Worm (Caenorhabditis elegans) whole organism, young adult: ENCODE measurements around the gene ints-7.
A peak's percentile ranks its signal among the peaks of the same experiment; 100 is the strongest.

Source experiments
- B0336.3 ChIP-seq: fragments of 200-800 bp; sonication (Bioruptor generic); IDR thresholded peaks from 2 replicates; pipeline ENCODE4 v1.3.6; 2022; ENCODE audit warnings: missing genetic modification characterization, missing compliant biosample characterization
- C17E4.6 ChIP-seq: fragments of 200-800 bp; sonication (Bioruptor generic); IDR thresholded peaks from 2 replicates; pipeline ENCODE4 v1.3.6; 2022; ENCODE audit warnings: missing genetic modification reagents, missing genetic modification characterization, missing compliant biosample characterization
- D2030.7 ChIP-seq: fragments of 200-800 bp; sonication (Bioruptor generic); IDR thresholded peaks from 2 replicates; pipeline ENCODE4 v1.3.6; 2022; ENCODE audit warnings: missing genetic modification reagents, missing genetic modification characterization, missing compliant biosample characterization
- F23B12.7 ChIP-seq: sonication (generic microtip); optimal IDR thresholded peaks from 2 replicates; lab custom pipeline; 2017; ENCODE audit warnings: missing genetic modification characterization, mild to moderate bottlenecking, missing compliant biosample characterization, antibody characterized with exemption, moderate library complexity; ENCODE audit not compliant: insufficient read depth
- Y56A3A.18 ChIP-seq: fragments of 200-800 bp; sonication (Bioruptor generic); IDR thresholded peaks from 2 replicates; pipeline ENCODE4 v1.3.6; 2022; ENCODE audit warnings: missing genetic modification reagents, missing genetic modification characterization, missing compliant biosample characterization
- Y67H2A.10 ChIP-seq: fragments of 200-800 bp; sonication (Bioruptor generic); conservative IDR thresholded peaks from 2 replicates; pipeline ENCODE4 v1.3.6; 2022; ENCODE audit warnings: missing genetic modification reagents, missing genetic modification characterization, missing compliant biosample characterization
- Y79H2A.3 ChIP-seq: fragments of 200-800 bp; sonication (Bioruptor generic); conservative IDR thresholded peaks from 2 replicates; pipeline ENCODE4 v1.3.6; 2022; ENCODE audit warnings: missing genetic modification reagents, missing genetic modification characterization, missing compliant biosample characterization
- Y95B8A.8 ChIP-seq: fragments of 200-800 bp; sonication (Bioruptor generic); IDR thresholded peaks from 2 replicates; pipeline ENCODE4 v1.3.6; 2022; ENCODE audit warnings: missing genetic modification reagents, missing genetic modification characterization, missing compliant biosample characterization
- attf-3 ChIP-seq: fragments of 200-800 bp; sonication (Bioruptor generic); conservative IDR thresholded peaks from 2 replicates; pipeline ENCODE4 v1.3.6; 2022; ENCODE audit warnings: missing genetic modification reagents, missing genetic modification characterization, missing compliant biosample characterization
- attf-5 ChIP-seq: fragments of 200-800 bp; sonication (Bioruptor generic); optimal IDR thresholded peaks from 2 replicates; lab custom pipeline; 2018; ENCODE audit warnings: mild to moderate bottlenecking, missing genetic modification characterization, missing compliant biosample characterization
- attf-6 ChIP-seq: fragments of 200-800 bp; sonication (Bioruptor generic); IDR thresholded peaks from 2 replicates; pipeline ENCODE4 v1.3.6; 2022; ENCODE audit warnings: missing genetic modification reagents, missing genetic modification characterization, missing compliant biosample characterization
- bed-2 ChIP-seq: fragments of 200-800 bp; sonication (Bioruptor generic); IDR thresholded peaks from 2 replicates; pipeline ENCODE4 v1.3.6; 2022; ENCODE audit warnings: missing genetic modification reagents, missing genetic modification characterization, missing compliant biosample characterization
- cebp-1 ChIP-seq, 2 experiments: fragments of 200-800 bp in 1 of 2; sonication (Bioruptor generic) in 1 of 2; sonication (generic microtip) in 1 of 2; IDR thresholded peaks in 1 of 2; optimal IDR thresholded peaks in 1 of 2; 2 replicates each; pipeline versions ENCODE4 v1.3.6 to Lab custom; 2017 to 2022; ENCODE audit warnings: missing compliant biosample characterization in 2 of 2, missing genetic modification characterization in 2 of 2, mild to moderate bottlenecking in 1 of 2, missing genetic modification reagents in 1 of 2, moderate library complexity in 1 of 2
- ceh-27 ChIP-seq: fragments of 200-800 bp; sonication (Bioruptor generic); optimal IDR thresholded peaks from 2 replicates; lab custom pipeline; 2018; ENCODE audit warnings: mild to moderate bottlenecking, missing genetic modification characterization, moderate library complexity, missing compliant biosample characterization
- ceh-58 ChIP-seq: fragments of 200-800 bp; sonication (Bioruptor generic); IDR thresholded peaks from 2 replicates; pipeline ENCODE4 v1.3.6; 2022; ENCODE audit warnings: missing genetic modification characterization, missing compliant biosample characterization
- ceh-79 ChIP-seq: sonication (generic microtip); optimal IDR thresholded peaks from 2 replicates; lab custom pipeline; 2017; ENCODE audit warnings: mild to moderate bottlenecking, missing genetic modification characterization, missing compliant biosample characterization
- chd-7 ChIP-seq: sonication (generic microtip); optimal IDR thresholded peaks from 2 replicates; lab custom pipeline; 2016; ENCODE audit warnings: mild to moderate bottlenecking, missing genetic modification characterization, moderate library complexity, missing compliant biosample characterization
- ets-4 ChIP-seq: fragments of 200-800 bp; sonication (Bioruptor generic); optimal IDR thresholded peaks from 2 replicates; lab custom pipeline; 2018; ENCODE audit warnings: mild to moderate bottlenecking, missing genetic modification characterization, missing compliant biosample characterization
- him-1 ChIP-seq: sonication (generic microtip); optimal IDR thresholded peaks from 2 replicates; lab custom pipeline; 2016; ENCODE audit warnings: missing genotype, missing genetic modification reagents, missing genetic modification characterization, missing compliant biosample characterization
- hmg-1.2 ChIP-seq: fragments of 200-800 bp; sonication (Bioruptor generic); IDR thresholded peaks from 2 replicates; pipeline ENCODE4 v1.3.6; 2022; ENCODE audit warnings: missing genetic modification reagents, missing genetic modification characterization, missing compliant biosample characterization
- let-607 ChIP-seq, 2 experiments: fragments of 200-800 bp in 1 of 2; sonication (Bioruptor generic) in 1 of 2; sonication (generic microtip) in 1 of 2; optimal IDR thresholded peaks; 2 replicates each; lab custom pipeline; 2016 to 2018; ENCODE audit warnings: mild to moderate bottlenecking in 2 of 2, missing compliant biosample characterization in 2 of 2, missing genetic modification characterization in 2 of 2, moderate library complexity in 2 of 2, missing genotype in 1 of 2
- lsl-1 ChIP-seq: fragments of 200-800 bp; sonication (Bioruptor generic); optimal IDR thresholded peaks from 2 replicates; lab custom pipeline; 2018; ENCODE audit warnings: mild to moderate bottlenecking, missing genetic modification characterization, moderate library complexity, missing compliant biosample characterization
- lsy-27 ChIP-seq: sonication (generic microtip); optimal IDR thresholded peaks from 2 replicates; lab custom pipeline; 2017; ENCODE audit warnings: missing genetic modification characterization, mild to moderate bottlenecking, missing compliant biosample characterization, antibody characterized with exemption, missing genotype, borderline replicate concordance; ENCODE audit not compliant: insufficient read depth
- madf-10 ChIP-seq: sonication (generic microtip); optimal IDR thresholded peaks from 2 replicates; lab custom pipeline; 2016; ENCODE audit warnings: mild to moderate bottlenecking, missing genetic modification characterization, missing compliant biosample characterization
- madf-3 ChIP-seq: fragments of 200-800 bp; sonication (Bioruptor generic); IDR thresholded peaks from 2 replicates; pipeline ENCODE4 v1.3.6; 2022; ENCODE audit warnings: missing genetic modification reagents, missing genetic modification characterization, missing compliant biosample characterization
- madf-8 ChIP-seq: fragments of 200-800 bp; sonication (Bioruptor generic); conservative IDR thresholded peaks from 2 replicates; pipeline ENCODE4 v1.3.6; 2022; ENCODE audit warnings: missing genetic modification reagents, missing genetic modification characterization, missing compliant biosample characterization
- mcd-1 ChIP-seq: fragments of 200-800 bp; sonication (Bioruptor generic); IDR thresholded peaks from 2 replicates; pipeline ENCODE4 v1.3.6; 2022; ENCODE audit warnings: missing genetic modification reagents, missing genetic modification characterization, missing compliant biosample characterization
- mel-28 ChIP-seq: sonication (generic microtip); optimal IDR thresholded peaks from 2 replicates; lab custom pipeline; 2016; ENCODE audit warnings: borderline replicate concordance, mild to moderate bottlenecking, missing genetic modification characterization, missing compliant biosample characterization
- nhr-27 ChIP-seq: fragments of 200-800 bp; sonication (Bioruptor generic); optimal IDR thresholded peaks from 2 replicates; lab custom pipeline; 2018; ENCODE audit warnings: mild to moderate bottlenecking, missing genetic modification characterization, moderate library complexity, missing compliant biosample characterization
- rec-8 ChIP-seq, 2 experiments: sonication (generic microtip); optimal IDR thresholded peaks; 2 replicates each; lab custom pipeline; 2016; ENCODE audit warnings: mild to moderate bottlenecking in 2 of 2, missing genetic modification characterization in 2 of 2, missing genetic modification reagents in 2 of 2, missing genotype in 2 of 2, missing biosample characterization in 1 of 2, missing compliant biosample characterization in 1 of 2, moderate library complexity in 1 of 2
- snpc-1.1 ChIP-seq: sonication (generic microtip); optimal IDR thresholded peaks from 2 replicates; lab custom pipeline; 2017; ENCODE audit warnings: missing genetic modification characterization, mild to moderate bottlenecking, missing compliant biosample characterization, antibody characterized with exemption, moderate library complexity, missing genotype, missing genetic modification reagents; ENCODE audit not compliant: insufficient read depth
- snpc-3.4 ChIP-seq: sonication (generic microtip); optimal IDR thresholded peaks from 2 replicates; lab custom pipeline; 2017; ENCODE audit warnings: missing genetic modification characterization, mild to moderate bottlenecking, missing compliant biosample characterization, antibody characterized with exemption, moderate library complexity, missing genotype, missing genetic modification reagents
- snpc-4 ChIP-seq, 5 experiments: fragments of 150-350 bp in 1 of 5; sonication (generic microtip) in 4 of 5; optimal IDR thresholded peaks; 2 replicates each; lab custom pipeline; 2014 to 2018; ENCODE audit warnings: missing genetic modification characterization in 5 of 5, missing biosample characterization in 3 of 5, antibody characterized with exemption in 2 of 5, mild to moderate bottlenecking in 2 of 5, missing compliant biosample characterization in 2 of 5, missing genotype in 2 of 5, moderate library complexity in 2 of 5, missing genetic modification reagents in 1 of 5
- somi-1 ChIP-seq: fragments of 200-800 bp; sonication (Bioruptor generic); optimal IDR thresholded peaks from 2 replicates; lab custom pipeline; 2018; ENCODE audit warnings: mild to moderate bottlenecking, missing genetic modification characterization, missing compliant biosample characterization
- sptf-2 ChIP-seq: fragments of 200-800 bp; sonication (Bioruptor generic); optimal IDR thresholded peaks from 2 replicates; lab custom pipeline; 2018; ENCODE audit warnings: mild to moderate bottlenecking, missing genetic modification characterization, missing compliant biosample characterization
- tbx-9 ChIP-seq: sonication (generic microtip); optimal IDR thresholded peaks from 2 replicates; lab custom pipeline; 2016; ENCODE audit warnings: borderline replicate concordance, missing genetic modification characterization, inconsistent platforms, missing compliant biosample characterization
- unc-130 ChIP-seq: sonication (generic microtip); optimal IDR thresholded peaks from 2 replicates; lab custom pipeline; 2016; ENCODE audit warnings: missing genetic modification reagents, missing genetic modification characterization, missing compliant biosample characterization
- xnd-1 ChIP-seq: sonication (generic microtip); optimal IDR thresholded peaks from 2 replicates; lab custom pipeline; 2016; ENCODE audit warnings: missing genotype, missing genetic modification reagents, missing genetic modification characterization, missing compliant biosample characterization
- zfh-2 ChIP-seq: fragments of 200-800 bp; sonication (Bioruptor generic); conservative IDR thresholded peaks from 2 replicates; pipeline ENCODE4 v1.3.6; 2022; ENCODE audit warnings: missing genetic modification reagents, missing genetic modification characterization, missing compliant biosample characterization

The ints-7 gene

DNA sequence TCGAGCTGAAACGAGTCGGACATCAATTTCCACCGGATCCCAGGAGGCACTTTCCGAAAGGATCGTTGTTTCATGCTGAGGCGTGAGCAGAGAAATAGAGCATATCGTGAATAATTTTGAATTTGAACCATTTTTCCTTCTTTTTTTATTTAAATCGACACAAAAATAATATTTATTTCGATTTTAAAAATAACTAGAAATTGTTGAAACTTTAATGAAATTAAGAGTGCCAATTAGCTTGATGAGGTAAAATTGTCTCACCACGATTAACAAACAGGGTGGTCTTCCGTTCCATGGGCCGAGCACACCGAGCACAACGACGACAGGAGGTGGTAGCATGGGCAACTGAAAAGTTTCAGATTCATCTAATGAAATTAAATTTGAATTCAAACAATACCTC, 5.7 kb downstream of the ints-7 start:
- TF ChIP-seq ceh-27 (GFP tag; lab: Kevin White, UChicago) (no peak), Y79H2A.3 (GFP tag; lab: Robert Waterston, UW) (no peak), madf-3 (0 out of 2 replicates have a peak, but pooled peaks have one; percentile 34)

DNA sequence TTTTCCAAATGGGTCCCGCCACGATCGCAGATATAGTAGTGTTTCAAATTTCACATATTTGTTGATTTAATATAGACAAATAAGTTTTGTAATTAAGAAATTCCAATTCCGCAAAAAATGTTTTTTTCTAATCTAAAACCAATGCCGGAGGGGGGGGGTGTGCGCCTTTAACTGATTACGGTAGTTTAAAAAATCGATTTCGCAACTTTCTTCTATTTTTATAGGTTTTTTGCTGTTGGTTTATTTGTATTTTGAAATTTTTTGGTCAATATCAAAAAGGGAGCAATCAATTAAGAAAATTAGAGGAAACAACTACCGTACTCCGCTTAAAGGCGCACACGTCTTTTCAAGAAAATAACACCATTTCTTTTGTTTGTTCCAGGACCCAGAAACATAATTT, 8.9 kb downstream of the ints-7 start:
- TF ChIP-seq cebp-1 (GFP tag; IDR thresholded peaks at IDR 0.05; lab: Robert Waterston, UW), result no peak
- peak; percentile 35 for TF ChIP-seq cebp-1 (tag; optimal IDR thresholded peaks at IDR 0.05; lab: Kevin White, UChicago)
- TF ChIP-seq F23B12.7 (tag; lab: Kevin White, UChicago), result no peak
- TF ChIP-seq lsl-1 (GFP tag; lab: Kevin White, UChicago), result peak; percentile 53

DNA sequence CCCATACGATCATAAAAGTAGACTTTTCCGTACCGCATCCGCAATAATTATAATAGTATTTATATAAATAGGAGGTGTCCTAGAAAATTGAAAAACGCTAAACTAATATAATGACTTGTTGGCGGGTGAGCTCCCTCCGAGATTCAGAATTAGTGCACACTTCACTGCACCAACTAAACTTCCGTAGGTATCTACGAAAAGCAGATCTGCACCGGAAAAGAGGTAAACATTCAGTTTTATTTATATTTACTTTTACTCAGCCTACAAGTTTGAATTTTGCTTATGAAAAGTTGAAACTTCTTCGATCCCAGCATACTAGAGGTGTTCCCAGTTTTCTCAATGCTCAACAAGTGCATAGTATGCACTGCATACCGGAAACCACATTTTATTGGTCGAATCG, 9.4 kb downstream of the ints-7 start, which contains the start of gene F07A11.1:
F07A11.1 (minus strand) TSS at position 101 of the 400 bp plus-strand sequence.
- TF ChIP-seq madf-8 (0 out of 2 replicates have a peak, but pooled peaks have one; percentile 20), ceh-79 (tag; lab: Kevin White, UChicago) (no peak), mcd-1 (GFP tag; lab: Robert Waterston, UW) (no peak), Y95B8A.8 (0 out of 2 replicates have a peak, but pooled peaks have one; percentile 49), snpc-4 (GFP tag; optimal IDR thresholded peaks at IDR 0.05; lab: Kevin White, UChicago) (no peak), snpc-4 (tag; optimal IDR thresholded peaks at IDR 0.05; lab: Kevin White, UChicago) (peak in 1 of 4 experiments; percentile 1), Y67H2A.10 (no peak), snpc-3.4 (tag; lab: Kevin White, UChicago) (peak; percentile 5), B0336.3 (GFP tag; lab: Robert Waterston, UW) (peak; percentile 36; the same call in 1 of the 2 replicates), hmg-1.2 (GFP tag; lab: Robert Waterston, UW) (no peak), him-1 (tag; lab: Kevin White, UChicago) (peak; percentile 55)
- TF ChIP-seq, all 124 proteins: peak for 6

DNA sequence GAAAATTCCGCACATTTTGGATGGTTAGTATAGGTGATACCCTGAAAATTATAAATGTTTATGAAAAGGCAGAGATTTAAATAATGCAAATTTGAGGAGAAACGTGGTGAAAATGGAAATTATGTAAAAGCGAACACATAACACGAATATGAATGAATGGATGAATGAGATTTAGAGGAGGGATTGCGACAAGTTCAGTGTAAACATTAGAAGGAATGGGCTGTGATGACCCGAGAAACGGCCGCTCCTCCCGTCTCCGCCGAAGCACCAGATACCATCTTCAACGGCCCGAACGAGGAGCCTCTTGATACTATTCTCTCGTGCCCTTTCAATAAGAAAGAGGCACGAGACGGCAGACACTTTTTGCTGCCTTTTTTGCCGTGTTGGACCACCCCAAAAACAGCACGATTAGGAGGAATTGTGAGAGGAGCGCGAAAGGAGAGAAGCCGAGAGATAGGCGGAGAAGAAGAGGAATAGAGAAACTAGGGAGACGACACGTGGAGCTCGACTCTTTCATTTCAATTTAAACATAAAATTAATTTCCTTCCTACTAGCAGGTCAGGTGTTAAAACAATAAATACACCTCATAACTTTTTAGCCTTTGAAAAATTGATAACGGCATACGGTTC, 12.8 kb downstream of the ints-7 start, which contains the start of gene gfat-1:
gfat-1 (minus strand) TSS at position 51 of the 629 bp plus-strand sequence.
- TF ChIP-seq somi-1 (GFP tag; lab: Kevin White, UChicago) (no peak), madf-10 (tag; lab: Kevin White, UChicago) (no peak), ceh-27 (GFP tag; lab: Kevin White, UChicago) (no peak), attf-3 (GFP tag; lab: Robert Waterston, UW) (no peak), xnd-1 (tag; lab: Kevin White, UChicago) (no peak), D2030.7 (GFP tag; lab: Robert Waterston, UW) (no peak), lsy-27 (tag; lab: Kevin White, UChicago) (no peak), rec-8 (tag; optimal IDR thresholded peaks at IDR 0.05; lab: Kevin White, UChicago) (no peak), B0336.3 (GFP tag; lab: Robert Waterston, UW) (no peak), him-1 (tag; lab: Kevin White, UChicago) (no peak), tbx-9 (tag; lab: Kevin White, UChicago) (no peak), Y56A3A.18 (GFP tag; lab: Robert Waterston, UW) (no peak), madf-3 (no peak), mel-28 (tag; lab: Kevin White, UChicago) (no peak), chd-7 (no peak), zfh-2 (GFP tag; lab: Robert Waterston, UW) (peak; percentile 41; the same call in 1 of the 2 replicates), attf-5 (GFP tag; lab: Kevin White, UChicago) (no peak), sptf-2 (no peak), ets-4 (GFP tag; lab: Kevin White, UChicago) (no peak), C17E4.6 (GFP tag; lab: Robert Waterston, UW) (0 out of 2 replicates have a peak, but pooled peaks have one; percentile 45), ceh-58 (no peak), unc-130 (GFP tag; lab: Kevin White, UChicago) (no peak), nhr-27 (tag; lab: Kevin White, UChicago) (no peak), bed-2 (GFP tag; lab: Robert Waterston, UW) (no peak), snpc-1.1 (no peak), attf-6 (GFP tag; lab: Robert Waterston, UW) (no peak), let-607 (tag; optimal IDR thresholded peaks at IDR 0.05; lab: Kevin White, UChicago) (peak; percentile 32 to 52)
